Worm (Caenorhabditis elegans): ENCODE data around the gene C09E7.8.

Gene C09E7.8

ce11 chrIII:6606022-6606467 lies 47.7 kb upstream of the C09E7.8 start (continued):
- peak; percentile 69 for TF ChIP-seq pax-3 (tag; optimal IDR thresholded peaks at IDR 0.05)
- TF ChIP-seq fkh-10 (GFP tag; optimal IDR thresholded peaks at IDR 0.05), result peak; percentile 12
- no peak for TF ChIP-seq unc-62 (GFP tag; optimal IDR thresholded peaks at IDR 0.05)
- TF ChIP-seq grh-1 (GFP tag; IDR thresholded peaks at IDR 0.05), result no peak
- TF ChIP-seq irx-1 (tag; optimal IDR thresholded peaks at IDR 0.05), result peak; percentile 44
- TF ChIP-seq mab-9 (GFP tag; IDR thresholded peaks at IDR 0.05), result peak; percentile 47; the same call in 1 of the 2 replicates
- peak; percentile 86 for TF ChIP-seq nhr-71 (tag; optimal IDR thresholded peaks at IDR 0.05)
- peak in 1 of 2 experiments; percentile 90 for TF ChIP-seq mdl-1 (tag; optimal IDR thresholded peaks at IDR 0.05)
- TF ChIP-seq lsy-2 (tag; optimal IDR thresholded peaks at IDR 0.05), result peak; percentile 69 to 79
- peak; percentile 76 for TF ChIP-seq nhr-90 (tag; optimal IDR thresholded peaks at IDR 0.05; ENCODE audit: poor library complexity)
- peak; percentile 54 for TF ChIP-seq unc-86 (tag; optimal IDR thresholded peaks at IDR 0.05)
- peak; percentile 79 for TF ChIP-seq nhr-47 (tag; optimal IDR thresholded peaks at IDR 0.05)
- TF ChIP-seq unc-30 (tag; optimal IDR thresholded peaks at IDR 0.05), result no peak
- TF ChIP-seq jun-1 (tag; optimal IDR thresholded peaks at IDR 0.05), result peak; percentile 58
- peak in 1 of 6 experiments; percentile 56 for TF ChIP-seq elt-3 (tag; optimal IDR thresholded peaks at IDR 0.05)
- peak; percentile 46 for TF ChIP-seq ceh-8 (GFP tag; optimal IDR thresholded peaks at IDR 0.05)
- peak; percentile 75 to 79 for TF ChIP-seq lin-35 (GFP tag; optimal IDR thresholded peaks at IDR 0.05)
- TF ChIP-seq ztf-11 (tag; optimal IDR thresholded peaks at IDR 0.05), result peak in 1 of 2 experiments; percentile 39
- peak; percentile 29 to 61 (median 52) for TF ChIP-seq ceh-82 (tag; optimal IDR thresholded peaks at IDR 0.05)
- peak; percentile 83 for TF ChIP-seq nhr-85 (tag)
- TF ChIP-seq nhr-19 (GFP tag; conservative IDR thresholded peaks at IDR 0.05), result peak; percentile 89
- TF ChIP-seq ces-1 (GFP tag; optimal IDR thresholded peaks at IDR 0.05), result no peak
- peak; percentile 83 for TF ChIP-seq rnt-1 (tag; optimal IDR thresholded peaks at IDR 0.05)
- peak; percentile 90 for TF ChIP-seq lin-14 (GFP tag; optimal IDR thresholded peaks at IDR 0.05)
- TF ChIP-seq tlp-1 (tag; optimal IDR thresholded peaks at IDR 0.05), result no peak
- TF ChIP-seq sptf-1 (tag; optimal IDR thresholded peaks at IDR 0.05), result no peak
- TF ChIP-seq nhr-11 (tag; optimal IDR thresholded peaks at IDR 0.05), result no peak
- peak; percentile 82 for TF ChIP-seq blmp-1 (tag; optimal IDR thresholded peaks at IDR 0.05)
- peak; percentile 56 for TF ChIP-seq snpc-4 (tag; optimal IDR thresholded peaks at IDR 0.05)
- peak; percentile 35 for TF ChIP-seq isw-1 (GFP tag; IDR thresholded peaks at IDR 0.05)
- no peak for TF ChIP-seq ets-5 (GFP tag; IDR thresholded peaks at IDR 0.05)
- peak; percentile 66 for TF ChIP-seq tbx-2 (tag; optimal IDR thresholded peaks at IDR 0.05)
- TF ChIP-seq zag-1 (tag; optimal IDR thresholded peaks at IDR 0.05), result no peak
- TF ChIP-seq nhr-20 (tag; optimal IDR thresholded peaks at IDR 0.05), result peak; percentile 72
- peak; percentile 61 for TF ChIP-seq ztf-4 (tag; optimal IDR thresholded peaks at IDR 0.05)
- TF ChIP-seq egl-27 (tag; optimal IDR thresholded peaks at IDR 0.05), result peak in 1 of 2 experiments; percentile 38
- TF ChIP-seq skn-1 (tag; optimal IDR thresholded peaks at IDR 0.05), result peak; percentile 90
- no peak for TF ChIP-seq fos-1 (tag; optimal IDR thresholded peaks at IDR 0.05)
- peak; percentile 53 for TF ChIP-seq elt-2 (tag; optimal IDR thresholded peaks at IDR 0.05)
- peak; percentile 72 for TF ChIP-seq fkh-8 (tag; optimal IDR thresholded peaks at IDR 0.05)
- TF ChIP-seq lin-15B (tag; optimal IDR thresholded peaks at IDR 0.05), result no peak
- peak; percentile 90 for TF ChIP-seq aly-2 (tag; optimal IDR thresholded peaks at IDR 0.05)
- TF ChIP-seq pag-3 (tag; optimal IDR thresholded peaks at IDR 0.05; ENCODE audit: borderline replicate concordance, insufficient read depth), result peak; percentile 81
- TF ChIP-seq F16B12.6 (tag; optimal IDR thresholded peaks at IDR 0.05), result peak; percentile 35
- peak; percentile 84 for TF ChIP-seq zip-4 (GFP tag; optimal IDR thresholded peaks at IDR 0.05)
- TF ChIP-seq Y116A8C.19 (tag; optimal IDR thresholded peaks at IDR 0.05; ENCODE audit: borderline replicate concordance), result no peak

Data from whole organism, L1 larva.